Fruit fly (Drosophila melanogaster) whole organism, embryonic: ENCODE data around the gene Cnot4.

Experiments used
- Atf6 ChIP-seq: fragments of 200-800 bp; sonication (Bioruptor generic); IDR thresholded peaks from 2 replicates; pipeline ENCODE4 v1.3.6; 2022; ENCODE audit warnings: missing biosample characterization, missing genetic modification characterization
- CG10321 ChIP-seq: fragments of 200-800 bp; sonication (Bioruptor generic); IDR thresholded peaks from 2 replicates; pipeline ENCODE4 v1.3.6; 2022; ENCODE audit warnings: missing biosample characterization, missing genetic modification characterization
- CG10431 ChIP-seq: fragments of 200-800 bp; sonication (Bioruptor generic); optimal IDR thresholded peaks from 3 replicates; lab custom pipeline; 2018; ENCODE audit warnings: missing biosample characterization, mild to moderate bottlenecking, missing genetic modification characterization
- CG10565 ChIP-seq: fragments of 200-800 bp; sonication (Bioruptor generic); optimal IDR thresholded peaks from 3 replicates; lab custom pipeline; 2016; ENCODE audit warnings: missing biosample characterization, mild to moderate bottlenecking, missing genetic modification characterization
- CG12744 ChIP-seq: fragments of 200-800 bp; sonication (Bioruptor generic); optimal IDR thresholded peaks from 2 replicates; lab custom pipeline; 2016; ENCODE audit warnings: missing biosample characterization, missing genetic modification characterization
- CG15011 ChIP-seq: fragments of 200-800 bp; sonication (Bioruptor generic); optimal IDR thresholded peaks from 3 replicates; lab custom pipeline; 2018; ENCODE audit warnings: missing biosample characterization, mild to moderate bottlenecking, missing genetic modification characterization
- CG15479 ChIP-seq: fragments of 200-800 bp; sonication (Bioruptor generic); optimal IDR thresholded peaks from 3 replicates; lab custom pipeline; 2019; ENCODE audit warnings: missing biosample characterization, mild to moderate bottlenecking, missing genetic modification characterization, moderate library complexity
- CG16863 ChIP-seq: fragments of 200-800 bp; sonication (Bioruptor generic); optimal IDR thresholded peaks from 3 replicates; lab custom pipeline; 2016; ENCODE audit warnings: missing biosample characterization, missing genetic modification characterization
- CG18599 ChIP-seq: fragments of 200-800 bp; sonication (Bioruptor generic); optimal IDR thresholded peaks from 3 replicates; lab custom pipeline; 2017; ENCODE audit warnings: missing biosample characterization, missing genetic modification characterization, mild to moderate bottlenecking, moderate library complexity, missing genetic modification reagents
- CG2129 ChIP-seq: fragments of 200-800 bp; sonication (Bioruptor generic); IDR thresholded peaks from 2 replicates; pipeline ENCODE4 v1.3.6; 2022; ENCODE audit warnings: missing biosample characterization, missing genetic modification characterization; ENCODE audit not compliant: partially characterized antibody
- CG2875 ChIP-seq: fragments of 200-800 bp; sonication (Bioruptor generic); optimal IDR thresholded peaks from 2 replicates; lab custom pipeline; 2017; ENCODE audit warnings: missing biosample characterization, mild to moderate bottlenecking, missing genetic modification characterization, missing genetic modification reagents
- CG3838 ChIP-seq: fragments of 200-800 bp; sonication (Bioruptor generic); optimal IDR thresholded peaks from 3 replicates; lab custom pipeline; 2016; ENCODE audit warnings: missing biosample characterization, missing genetic modification characterization
- CG3995 ChIP-seq: fragments of 200-800 bp; sonication (Bioruptor generic); optimal IDR thresholded peaks from 3 replicates; lab custom pipeline; 2016; ENCODE audit warnings: missing biosample characterization, missing genetic modification characterization
- CG4360 ChIP-seq: fragments of 200-800 bp; sonication (Bioruptor generic); IDR thresholded peaks from 2 replicates; pipeline ENCODE4 v1.3.6; 2022; ENCODE audit warnings: missing biosample characterization, missing genetic modification characterization
- CG4707 ChIP-seq: fragments of 200-800 bp; sonication (Bioruptor generic); optimal IDR thresholded peaks from 2 replicates; lab custom pipeline; 2018; ENCODE audit warnings: missing biosample characterization, mild to moderate bottlenecking, missing genetic modification characterization, moderate library complexity
- CG6272 ChIP-seq: fragments of 200-800 bp; sonication (Bioruptor generic); IDR thresholded peaks from 2 replicates; pipeline ENCODE4 v1.3.6; 2022; ENCODE audit warnings: missing biosample characterization, missing genetic modification characterization
- CG8089 ChIP-seq: fragments of 200-800 bp; sonication (Bioruptor generic); optimal IDR thresholded peaks from 3 replicates; lab custom pipeline; 2016; ENCODE audit warnings: missing biosample characterization, missing genetic modification characterization
- CG8359 ChIP-seq: fragments of 200-800 bp; sonication (Bioruptor generic); optimal IDR thresholded peaks from 2 replicates; lab custom pipeline; 2017; ENCODE audit warnings: missing biosample characterization, mild to moderate bottlenecking, missing genetic modification characterization, borderline replicate concordance
- Camta ChIP-seq: fragments of 200-800 bp; sonication (Bioruptor generic); optimal IDR thresholded peaks from 2 replicates; lab custom pipeline; 2016; ENCODE audit warnings: missing biosample characterization, missing genetic modification characterization
- Dek ChIP-seq: fragments of 200-800 bp; sonication (Bioruptor generic); optimal IDR thresholded peaks from 3 replicates; lab custom pipeline; 2019; ENCODE audit warnings: missing biosample characterization, mild to moderate bottlenecking, missing genetic modification characterization, moderate library complexity
- E2f2 ChIP-seq: fragments of 200-800 bp; sonication (Bioruptor generic); IDR thresholded peaks from 2 replicates; pipeline ENCODE4 v1.3.6; 2022; ENCODE audit warnings: missing biosample characterization, missing genetic modification characterization
- Fer3 ChIP-seq: fragments of 200-800 bp; sonication (Bioruptor generic); optimal IDR thresholded peaks from 2 replicates; lab custom pipeline; 2018; ENCODE audit warnings: missing biosample characterization, mild to moderate bottlenecking, missing genetic modification characterization, moderate library complexity
- Hmx ChIP-seq: fragments of 200-800 bp; sonication (Bioruptor generic); optimal IDR thresholded peaks from 2 replicates; lab custom pipeline; 2016; ENCODE audit warnings: missing biosample characterization, missing genetic modification characterization
- Jarid2 ChIP-seq: fragments of 200-800 bp; sonication (Bioruptor generic); optimal IDR thresholded peaks from 3 replicates; lab custom pipeline; 2017; ENCODE audit warnings: mild to moderate bottlenecking, missing biosample characterization, missing genetic modification reagents, missing genetic modification characterization
- Lpt ChIP-seq: fragments of >200 bp; optimal IDR thresholded peaks from 2 replicates; lab custom pipeline; 2018; ENCODE audit warnings: missing biosample characterization, missing genetic modification characterization
- Meics ChIP-seq: fragments of 200-800 bp; sonication (Bioruptor generic); optimal IDR thresholded peaks from 2 replicates; lab custom pipeline; 2017; ENCODE audit warnings: missing biosample characterization, mild to moderate bottlenecking, missing genetic modification characterization
- Mrtf ChIP-seq: fragments of 200-800 bp; sonication (Bioruptor generic); IDR thresholded peaks from 3 replicates; pipeline ENCODE4 v1.3.6; 2022; ENCODE audit warnings: missing biosample characterization, missing genetic modification characterization
- Spps ChIP-seq: fragments of 200-800 bp; sonication (Bioruptor generic); optimal IDR thresholded peaks from 2 replicates; lab custom pipeline; 2018; ENCODE audit warnings: missing biosample characterization, mild to moderate bottlenecking, missing genetic modification characterization
- abd-A ChIP-seq: fragments of 200-800 bp; sonication (Bioruptor generic); optimal IDR thresholded peaks from 3 replicates; lab custom pipeline; 2019; ENCODE audit warnings: missing biosample characterization, mild to moderate bottlenecking, missing genetic modification characterization, moderate library complexity
- bigmax ChIP-seq: fragments of 200-800 bp; sonication (Bioruptor generic); optimal IDR thresholded peaks from 2 replicates; lab custom pipeline; 2018; ENCODE audit warnings: missing biosample characterization, mild to moderate bottlenecking, missing genetic modification characterization
- eve ChIP-seq, 2 experiments: fragments of >200 bp; optimal IDR thresholded peaks; 2 replicates each; lab custom pipeline; 2017; ENCODE audit warnings: missing biosample characterization in 2 of 2, missing genetic modification characterization in 2 of 2
- eyg ChIP-seq: fragments of 200-800 bp; sonication (Bioruptor generic); optimal IDR thresholded peaks from 3 replicates; lab custom pipeline; 2016; ENCODE audit warnings: missing biosample characterization, missing genetic modification characterization
- lilli ChIP-seq: fragments of 200-800 bp; sonication (Bioruptor generic); optimal IDR thresholded peaks from 3 replicates; lab custom pipeline; 2016; ENCODE audit warnings: missing biosample characterization, missing genetic modification characterization
- p53 ChIP-seq: fragments of 200-800 bp; sonication (Bioruptor generic); optimal IDR thresholded peaks from 2 replicates; lab custom pipeline; 2016; ENCODE audit warnings: missing biosample characterization, missing genetic modification characterization
- pita ChIP-seq: fragments of 200-800 bp; sonication (Bioruptor generic); optimal IDR thresholded peaks from 2 replicates; lab custom pipeline; 2017; ENCODE audit warnings: missing biosample characterization, mild to moderate bottlenecking, missing genetic modification characterization
- prd ChIP-seq, 3 experiments: fragments of >200 bp in 2 of 3; fragments of 200-800 bp in 1 of 3; sonication (Bioruptor generic) in 1 of 3; optimal IDR thresholded peaks in 2 of 3; IDR thresholded peaks in 1 of 3; 2 replicates in 2 of 3; 3 replicates in 1 of 3; pipeline versions ENCODE4 v1.3.6 to Lab custom; 2017 to 2022; ENCODE audit warnings: missing biosample characterization in 1 of 3, missing genetic modification characterization in 1 of 3
- pros ChIP-seq: fragments of 200-800 bp; sonication (Bioruptor generic); optimal IDR thresholded peaks from 3 replicates; lab custom pipeline; 2019; ENCODE audit warnings: missing biosample characterization, mild to moderate bottlenecking, missing genetic modification characterization, moderate library complexity
- sc ChIP-seq, 3 experiments: fragments of >200 bp in 2 of 3; fragments of 200-800 bp in 1 of 3; sonication (Bioruptor generic) in 1 of 3; optimal IDR thresholded peaks; 2 replicates in 2 of 3; 3 replicates in 1 of 3; lab custom pipeline; 2017; ENCODE audit warnings: mild to moderate bottlenecking in 1 of 3, missing biosample characterization in 1 of 3, missing genetic modification characterization in 1 of 3, missing genetic modification reagents in 1 of 3
- stwl ChIP-seq: fragments of 200-800 bp; sonication (Bioruptor generic); optimal IDR thresholded peaks from 3 replicates; lab custom pipeline; 2018; ENCODE audit warnings: missing biosample characterization, mild to moderate bottlenecking, missing genetic modification characterization, moderate library complexity
- ttk ChIP-seq: fragments of 200-800 bp; sonication (Bioruptor generic); IDR thresholded peaks from 2 replicates; pipeline ENCODE4 v2.1.2; 2022; ENCODE audit warnings: missing biosample characterization, missing genetic modification characterization
- zen ChIP-seq: fragments of 200-800 bp; sonication (Bioruptor generic); optimal IDR thresholded peaks from 3 replicates; lab custom pipeline; 2018; ENCODE audit warnings: missing biosample characterization, mild to moderate bottlenecking, missing genetic modification characterization, moderate library complexity

The Cnot4 gene

DNA sequence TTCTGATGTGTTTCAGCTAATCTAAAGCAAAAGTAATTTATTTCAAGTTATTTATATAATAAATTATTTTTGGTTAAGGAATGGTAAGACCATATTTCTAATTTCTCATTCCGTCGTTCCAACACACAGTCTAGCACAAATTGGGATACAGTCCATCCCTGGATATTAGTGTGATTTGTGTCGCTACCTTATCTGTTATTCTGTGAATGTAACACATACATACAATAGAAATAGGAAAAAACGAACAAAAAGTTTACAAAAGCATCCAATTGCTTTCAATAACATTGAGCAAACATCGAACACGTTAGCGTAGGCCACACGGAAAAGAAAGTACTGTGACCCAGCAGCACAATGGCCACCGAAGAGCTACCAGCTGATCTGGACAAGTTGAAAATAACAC lies 30.0 kb upstream of the Cnot4 start, which contains the start of gene CG5056 (continued):
- no peak for TF ChIP-seq CG15479 (GFP tag; lab: Kevin White, UChicago)
- no peak for TF ChIP-seq ttk (GFP tag; lab: Robert Waterston, UW)
- TF ChIP-seq prd (optimal IDR thresholded peaks at IDR 0.05; lab: Kevin White, UChicago): no peak
- TF ChIP-seq prd (GFP tag; IDR thresholded peaks at IDR 0.05; lab: Robert Waterston, UW): no peak; the same call in 2 of the 3 replicates
- no peak for TF ChIP-seq abd-A (tag; lab: Kevin White, UChicago)
- TF ChIP-seq CG3838 (GFP tag; lab: Kevin White, UChicago): no peak
- TF ChIP-seq p53 (GFP tag; lab: Kevin White, UChicago): no peak
- TF ChIP-seq CG18599 (GFP tag; lab: Kevin White, UChicago): no peak
- no peak for TF ChIP-seq Spps (tag; lab: Kevin White, UChicago)
- no peak for TF ChIP-seq CG4707
- no peak for TF ChIP-seq Lpt (GFP tag; lab: Kevin White, UChicago)
- no peak for TF ChIP-seq E2f2 (GFP tag; lab: Robert Waterston, UW)
- no peak for TF ChIP-seq CG8089 (GFP tag; lab: Kevin White, UChicago)
- peak; percentile 59 for TF ChIP-seq stwl (tag; lab: Kevin White, UChicago)
- TF ChIP-seq pita (GFP tag; lab: Kevin White, UChicago): no peak
- no peak for TF ChIP-seq Fer3 (tag; lab: Kevin White, UChicago)
- no peak for TF ChIP-seq CG10431
- no peak for TF ChIP-seq Meics (GFP tag; lab: Kevin White, UChicago)
- TF ChIP-seq Mrtf (GFP tag; lab: Robert Waterston, UW): no peak
- TF ChIP-seq CG2129 (GFP tag; lab: Robert Waterston, UW): no peak
- no peak for TF ChIP-seq lilli (GFP tag; lab: Kevin White, UChicago)
- TF ChIP-seq eyg (GFP tag; lab: Kevin White, UChicago): no peak
- TF ChIP-seq CG8359 (GFP tag; lab: Kevin White, UChicago): no peak
- TF ChIP-seq Camta (GFP tag; lab: Kevin White, UChicago): no peak
- peak; percentile 7 for TF ChIP-seq CG3995
- no peak for TF ChIP-seq CG15011 (GFP tag; lab: Kevin White, UChicago)
- no peak for TF ChIP-seq Atf6 (GFP tag; lab: Robert Waterston, UW)
- TF ChIP-seq bigmax (GFP tag; lab: Kevin White, UChicago): peak; percentile 69
- no peak for TF ChIP-seq CG16863 (GFP tag; lab: Kevin White, UChicago)
- TF ChIP-seq CG6272: no peak
- TF ChIP-seq eve (GFP tag; optimal IDR thresholded peaks at IDR 0.05; lab: Kevin White, UChicago): no peak
- TF ChIP-seq CG10565 (GFP tag; lab: Kevin White, UChicago): no peak
- TF ChIP-seq Dek (tag; lab: Kevin White, UChicago): no peak
- TF ChIP-seq Jarid2 (GFP tag; lab: Kevin White, UChicago): no peak
- TF ChIP-seq Hmx (GFP tag; lab: Kevin White, UChicago): no peak
- no peak for TF ChIP-seq CG10321 (GFP tag; lab: Robert Waterston, UW)
- TF ChIP-seq CG12744 (GFP tag; lab: Kevin White, UChicago): no peak
- TF ChIP-seq CG2875 (GFP tag; lab: Kevin White, UChicago): no peak
- TF ChIP-seq sc (optimal IDR thresholded peaks at IDR 0.05; lab: Kevin White, UChicago): no peak
- TF ChIP-seq sc (GFP tag; optimal IDR thresholded peaks at IDR 0.05; lab: Kevin White, UChicago): no peak
- TF ChIP-seq CG4360 (GFP tag; lab: Robert Waterston, UW): no peak
- TF ChIP-seq pros (GFP tag; lab: Kevin White, UChicago): no peak
- TF ChIP-seq zen (tag; lab: Kevin White, UChicago): peak; percentile 41
- TF ChIP-seq, all 482 proteins: peak for 90
